Fruit fly (Drosophila melanogaster) whole organism, prepupa: Measurements from ENCODE around the gene CG14234.

Experiments used
- CG11294 ChIP-seq: fragments of 200-800 bp; sonication (Bioruptor generic); IDR thresholded peaks from 2 replicates; pipeline ENCODE4 v1.3.6; 2022; ENCODE audit warnings: missing biosample characterization, missing genetic modification characterization
- CG16779 ChIP-seq: fragments of 200-800 bp; sonication (Bioruptor generic); optimal IDR thresholded peaks from 3 replicates; lab custom pipeline; 2017; ENCODE audit warnings: missing biosample characterization, mild to moderate bottlenecking, missing genetic modification characterization
- CG6276 ChIP-seq: fragments of 200-800 bp; sonication (Bioruptor generic); optimal IDR thresholded peaks from 2 replicates; lab custom pipeline; 2017; ENCODE audit warnings: missing biosample characterization, mild to moderate bottlenecking, missing genetic modification characterization
- Hr39 ChIP-seq: fragments of 200-800 bp; sonication (Bioruptor generic); optimal IDR thresholded peaks from 2 replicates; lab custom pipeline; 2016; ENCODE audit warnings: missing biosample characterization, missing genetic modification characterization
- Lpt ChIP-seq: fragments of 200-800 bp; sonication (Bioruptor generic); optimal IDR thresholded peaks from 3 replicates; lab custom pipeline; 2016; ENCODE audit warnings: missing biosample characterization, missing genetic modification characterization
- acj6 ChIP-seq: fragments of 200-800 bp; sonication (Bioruptor generic); optimal IDR thresholded peaks from 3 replicates; lab custom pipeline; 2016; ENCODE audit warnings: missing biosample characterization, missing genetic modification characterization
- fd59A ChIP-seq: fragments of 200-800 bp; sonication (Bioruptor generic); optimal IDR thresholded peaks from 2 replicates; lab custom pipeline; 2017; ENCODE audit warnings: missing biosample characterization, mild to moderate bottlenecking, missing genetic modification characterization, missing genetic modification reagents
- fkh ChIP-seq: fragments of 200-800 bp; sonication (Bioruptor generic); optimal IDR thresholded peaks from 3 replicates; lab custom pipeline; 2017; ENCODE audit warnings: missing biosample characterization, mild to moderate bottlenecking, missing genetic modification characterization, moderate library complexity
- lz ChIP-seq: fragments of 200-800 bp; sonication (Bioruptor generic); optimal IDR thresholded peaks from 3 replicates; lab custom pipeline; 2016; ENCODE audit warnings: missing biosample characterization, missing genetic modification characterization
- net ChIP-seq: fragments of 200-800 bp; sonication (Bioruptor generic); optimal IDR thresholded peaks from 3 replicates; lab custom pipeline; 2016; ENCODE audit warnings: missing biosample characterization, missing genetic modification characterization
- vri ChIP-seq: fragments of 200-800 bp; sonication (Bioruptor generic); optimal IDR thresholded peaks from 3 replicates; lab custom pipeline; 2016; ENCODE audit warnings: missing biosample characterization, mild to moderate bottlenecking, missing genetic modification characterization

DNA sequence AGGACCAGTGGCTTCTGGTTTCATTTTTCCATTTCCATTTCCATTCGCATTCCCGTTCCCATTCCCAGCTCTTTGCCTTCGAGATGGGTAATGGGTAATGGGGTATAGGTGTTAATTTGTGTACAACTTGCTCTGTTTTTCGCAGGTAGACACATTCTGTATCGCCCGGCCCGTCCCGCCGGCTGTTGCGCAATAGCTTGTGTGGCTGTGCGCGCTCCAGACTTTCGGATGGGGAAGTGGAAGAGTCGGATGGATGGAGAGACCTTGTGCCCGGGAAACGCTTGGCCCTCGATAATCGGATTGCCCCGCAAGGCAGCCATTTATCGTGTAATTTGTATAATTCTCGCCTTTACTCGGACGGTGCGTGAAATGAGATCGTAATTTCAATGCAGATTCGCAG is 18.3 kb downstream of the CG14234 start:
- no peak for TF ChIP-seq net
- no peak for TF ChIP-seq fd59A (GFP tag; lab: Kevin White, UChicago)
- TF ChIP-seq vri (GFP tag; lab: Kevin White, UChicago): peak; percentile 75
- TF ChIP-seq CG6276 (GFP tag; lab: Kevin White, UChicago): no peak
- no peak for TF ChIP-seq CG11294
- TF ChIP-seq fkh (GFP tag; lab: Kevin White, UChicago): no peak
- TF ChIP-seq acj6 (GFP tag; lab: Kevin White, UChicago): no peak
- TF ChIP-seq CG16779 (tag; lab: Kevin White, UChicago): no peak
- TF ChIP-seq Lpt (GFP tag; lab: Kevin White, UChicago): no peak
- TF ChIP-seq Hr39 (GFP tag; lab: Kevin White, UChicago): no peak
- no peak for TF ChIP-seq lz (GFP tag; lab: Kevin White, UChicago)
